Worm (Caenorhabditis elegans) whole organism, L4 larva: Measurements from ENCODE around the gene R08F11.7.

Source experiments
- R02D3.7 ChIP-seq: fragments of 150-350 bp; sonication (generic microtip); optimal IDR thresholded peaks from 3 replicates; lab custom pipeline; 2014; ENCODE audit warnings: missing biosample characterization, missing genetic modification characterization
- Y5F2A.4 ChIP-seq: fragments of 200-800 bp; sonication (Bioruptor generic); optimal IDR thresholded peaks from 2 replicates; lab custom pipeline; 2018; ENCODE audit warnings: mild to moderate bottlenecking, missing genetic modification characterization, missing compliant biosample characterization
- ZK546.5 ChIP-seq, 2 experiments: sonication (generic microtip); optimal IDR thresholded peaks; 2 replicates each; lab custom pipeline; 2017; ENCODE audit warnings: missing biosample characterization in 2 of 2, missing genetic modification characterization in 2 of 2
- ceh-28 ChIP-seq: fragments of 150-350 bp; optimal IDR thresholded peaks from 2 replicates; lab custom pipeline; 2014; ENCODE audit warnings: missing biosample characterization, missing genetic modification reagents, missing genetic modification characterization
- dve-1 ChIP-seq: sonication (generic microtip); optimal IDR thresholded peaks from 2 replicates; lab custom pipeline; 2017; ENCODE audit warnings: antibody characterized with exemption, mild to moderate bottlenecking, missing genetic modification characterization, missing compliant biosample characterization; ENCODE audit not compliant: insufficient read depth
- egl-27 ChIP-seq: sonication (generic microtip); optimal IDR thresholded peaks from 3 replicates; lab custom pipeline; 2017; ENCODE audit warnings: missing biosample characterization, missing genetic modification reagents, missing genetic modification characterization
- lin-13 ChIP-seq: fragments of 150-350 bp; optimal IDR thresholded peaks from 2 replicates; lab custom pipeline; 2014; ENCODE audit warnings: missing biosample characterization, missing genetic modification reagents, missing genetic modification characterization
- lin-29 ChIP-seq: fragments of 200-800 bp; sonication (Bioruptor generic); IDR thresholded peaks from 2 replicates; pipeline ENCODE4 v1.3.6; 2022; ENCODE audit warnings: missing genetic modification reagents, missing genetic modification characterization, missing compliant biosample characterization
- lin-38 ChIP-seq: fragments of 200-800 bp; sonication (Bioruptor generic); IDR thresholded peaks from 2 replicates; pipeline ENCODE4 v1.3.6; 2022; ENCODE audit warnings: missing genetic modification reagents, missing genetic modification characterization, missing compliant biosample characterization
- mep-1 ChIP-seq: fragments of 150-350 bp; sonication (generic microtip); optimal IDR thresholded peaks from 3 replicates; lab custom pipeline; 2014; ENCODE audit warnings: missing biosample characterization, missing genetic modification characterization
- nhr-76 ChIP-seq: fragments of 150-350 bp; optimal IDR thresholded peaks from 2 replicates; lab custom pipeline; 2014; ENCODE audit warnings: missing biosample characterization, missing genetic modification characterization
- pha-4 ChIP-seq, 2 experiments: fragments of 150-350 bp in 1 of 2; fragments of 200-800 bp in 1 of 2; sonication (Bioruptor generic) in 1 of 2; IDR thresholded peaks in 1 of 2; optimal IDR thresholded peaks in 1 of 2; 2 replicates each; pipeline versions ENCODE4 v1.3.6 to Lab custom; 2014 to 2022; ENCODE audit warnings: missing genetic modification characterization in 2 of 2, missing genetic modification reagents in 2 of 2, missing biosample characterization in 1 of 2, missing compliant biosample characterization in 1 of 2

ce11 chrV:3799737-3800136 lies 9.9 kb downstream of the R08F11.7 start:
- TF ChIP-seq lin-29 (no peak), lin-38 (no peak), mep-1 (no peak), R02D3.7 (no peak), egl-27 (tag; lab: Kevin White, UChicago) (no peak), ZK546.5 (tag; optimal IDR thresholded peaks at IDR 0.05; lab: Kevin White, UChicago) (no peak), ceh-28 (tag; lab: Kevin White, UChicago) (no peak), nhr-76 (tag; lab: Kevin White, UChicago) (no peak), dve-1 (tag; lab: Kevin White, UChicago) (no peak), Y5F2A.4 (GFP tag; lab: Kevin White, UChicago) (no peak), lin-13 (GFP tag; lab: Kevin White, UChicago) (no peak), pha-4 (GFP tag; IDR thresholded peaks at IDR 0.05; lab: Robert Waterston, UW) (no peak), pha-4 (tag; optimal IDR thresholded peaks at IDR 0.05; lab: Kevin White, UChicago) (no peak)
